Fruit fly (Drosophila melanogaster) whole organism, prepupa: ENCODE results near the gene CG4629.

Experiments
- Blimp-1 ChIP-seq: fragments of 200-800 bp; sonication (Bioruptor generic); optimal IDR thresholded peaks from 3 replicates; lab custom pipeline; 2017; ENCODE audit warnings: missing biosample characterization, missing genetic modification characterization, mild to moderate bottlenecking, moderate library complexity, missing genetic modification reagents
- CG10631 ChIP-seq: fragments of 200-800 bp; sonication (Bioruptor generic); optimal IDR thresholded peaks from 2 replicates; lab custom pipeline; 2016; ENCODE audit warnings: missing biosample characterization, missing genetic modification characterization
- CG10669 ChIP-seq: fragments of 200-800 bp; sonication (Bioruptor generic); optimal IDR thresholded peaks from 3 replicates; lab custom pipeline; 2018; ENCODE audit warnings: missing biosample characterization, mild to moderate bottlenecking, missing genetic modification characterization, moderate library complexity
- CG11294 ChIP-seq: fragments of 200-800 bp; sonication (Bioruptor generic); IDR thresholded peaks from 2 replicates; pipeline ENCODE4 v1.3.6; 2022; ENCODE audit warnings: missing biosample characterization, missing genetic modification characterization
- CG11762 ChIP-seq: fragments of 200-800 bp; sonication (Bioruptor generic); optimal IDR thresholded peaks from 3 replicates; lab custom pipeline; 2016; ENCODE audit warnings: missing biosample characterization, missing genetic modification characterization; ENCODE audit not compliant: insufficient read depth
- CG11902 ChIP-seq: fragments of 200-800 bp; sonication (Bioruptor generic); optimal IDR thresholded peaks from 3 replicates; lab custom pipeline; 2016; ENCODE audit warnings: missing biosample characterization, missing genetic modification characterization
- CG15336 ChIP-seq: fragments of 200-800 bp; sonication (Bioruptor generic); IDR thresholded peaks from 2 replicates; pipeline ENCODE4 v1.3.6; 2022; ENCODE audit warnings: missing biosample characterization, missing genetic modification characterization
- CG1621 ChIP-seq: fragments of 200-800 bp; sonication (Bioruptor generic); optimal IDR thresholded peaks from 3 replicates; lab custom pipeline; 2018; ENCODE audit warnings: missing biosample characterization, mild to moderate bottlenecking, missing genetic modification characterization
- CG16779 ChIP-seq: fragments of 200-800 bp; sonication (Bioruptor generic); optimal IDR thresholded peaks from 3 replicates; lab custom pipeline; 2017; ENCODE audit warnings: missing biosample characterization, mild to moderate bottlenecking, missing genetic modification characterization
- CG3032 ChIP-seq: fragments of 200-800 bp; optimal IDR thresholded peaks from 2 replicates; lab custom pipeline; 2019; ENCODE audit warnings: missing biosample characterization, mild to moderate bottlenecking, missing genetic modification characterization, moderate library complexity
- CG32006 ChIP-seq: fragments of 200-800 bp; sonication (Bioruptor generic); optimal IDR thresholded peaks from 3 replicates; lab custom pipeline; 2017; ENCODE audit warnings: missing biosample characterization, mild to moderate bottlenecking, missing genetic modification characterization
- CG34406 ChIP-seq: fragments of 200-800 bp; sonication (Bioruptor generic); optimal IDR thresholded peaks from 3 replicates; lab custom pipeline; 2016; ENCODE audit warnings: missing biosample characterization, missing genetic modification characterization
- CG3919 ChIP-seq: fragments of 200-800 bp; sonication (Bioruptor generic); optimal IDR thresholded peaks from 3 replicates; lab custom pipeline; 2016; ENCODE audit warnings: missing biosample characterization, missing genetic modification characterization
- CG4318 ChIP-seq: fragments of 200-800 bp; sonication (Bioruptor generic); optimal IDR thresholded peaks from 3 replicates; lab custom pipeline; 2017; ENCODE audit warnings: missing biosample characterization, mild to moderate bottlenecking, missing genetic modification characterization
- CG6163 ChIP-seq: fragments of 200-800 bp; sonication (Bioruptor generic); IDR thresholded peaks from 3 replicates; pipeline ENCODE4 v1.3.6; 2022; ENCODE audit warnings: missing biosample characterization, missing genetic modification characterization
- CG6792 ChIP-seq: fragments of 200-800 bp; sonication (Bioruptor generic); optimal IDR thresholded peaks from 3 replicates; lab custom pipeline; 2016; ENCODE audit warnings: missing biosample characterization, missing genetic modification characterization
- CG6808 ChIP-seq: fragments of 200-800 bp; sonication (Bioruptor generic); optimal IDR thresholded peaks from 3 replicates; lab custom pipeline; 2017; ENCODE audit warnings: missing biosample characterization, missing genetic modification characterization, mild to moderate bottlenecking, moderate library complexity, missing genetic modification reagents
- CG6854 ChIP-seq: fragments of 200-800 bp; sonication (Bioruptor generic); optimal IDR thresholded peaks from 2 replicates; lab custom pipeline; 2017; ENCODE audit warnings: missing biosample characterization, mild to moderate bottlenecking, missing genetic modification characterization
- CG7368 ChIP-seq: fragments of 200-800 bp; sonication (Bioruptor generic); optimal IDR thresholded peaks from 3 replicates; lab custom pipeline; 2016; ENCODE audit warnings: missing biosample characterization, missing genetic modification characterization
- CG8632 ChIP-seq: fragments of 200-800 bp; sonication (Bioruptor generic); optimal IDR thresholded peaks from 3 replicates; lab custom pipeline; 2016; ENCODE audit warnings: missing biosample characterization, missing genetic modification characterization
- CG9139 ChIP-seq: fragments of 200-800 bp; sonication (Bioruptor generic); optimal IDR thresholded peaks from 3 replicates; lab custom pipeline; 2017; ENCODE audit warnings: missing biosample characterization, mild to moderate bottlenecking, missing genetic modification characterization
- Eip75B ChIP-seq: fragments of 200-800 bp; sonication (Bioruptor generic); optimal IDR thresholded peaks from 3 replicates; lab custom pipeline; 2016; ENCODE audit warnings: missing biosample characterization, missing genetic modification characterization
- Eip78C ChIP-seq: fragments of 200-800 bp; sonication (Bioruptor generic); peaks from one replicate; lab custom pipeline; 2016; ENCODE audit warnings: missing biosample characterization, missing genetic modification characterization
- Ets96B ChIP-seq: fragments of 200-800 bp; optimal IDR thresholded peaks from 2 replicates; lab custom pipeline; 2019; ENCODE audit warnings: missing biosample characterization, mild to moderate bottlenecking, missing genetic modification characterization, moderate library complexity
- Hr38 ChIP-seq: sonication (Bioruptor generic); optimal IDR thresholded peaks from 2 replicates; lab custom pipeline; 2016; ENCODE audit warnings: missing biosample characterization, missing genetic modification characterization
- Hr39 ChIP-seq: fragments of 200-800 bp; sonication (Bioruptor generic); optimal IDR thresholded peaks from 2 replicates; lab custom pipeline; 2016; ENCODE audit warnings: missing biosample characterization, missing genetic modification characterization
- Hr4 ChIP-seq: fragments of 200-800 bp; sonication (Bioruptor generic); optimal IDR thresholded peaks from 3 replicates; lab custom pipeline; 2016; ENCODE audit warnings: missing biosample characterization, missing genetic modification characterization
- Lpt ChIP-seq: fragments of 200-800 bp; sonication (Bioruptor generic); optimal IDR thresholded peaks from 3 replicates; lab custom pipeline; 2016; ENCODE audit warnings: missing biosample characterization, missing genetic modification characterization
- Smox ChIP-seq: fragments of 200-800 bp; sonication (Bioruptor generic); optimal IDR thresholded peaks from 3 replicates; lab custom pipeline; 2016; ENCODE audit warnings: missing biosample characterization, missing genetic modification characterization
- Sox102F ChIP-seq: fragments of 200-800 bp; sonication (Bioruptor generic); optimal IDR thresholded peaks from 2 replicates; lab custom pipeline; 2016; ENCODE audit warnings: missing biosample characterization, mild to moderate bottlenecking, missing genetic modification characterization
- Sox14 ChIP-seq: fragments of 200-800 bp; sonication (Bioruptor generic); optimal IDR thresholded peaks from 3 replicates; lab custom pipeline; 2016; ENCODE audit warnings: missing biosample characterization, missing genetic modification characterization
- Sox15 ChIP-seq: fragments of 200-800 bp; sonication (Bioruptor generic); optimal IDR thresholded peaks from 3 replicates; lab custom pipeline; 2016; ENCODE audit warnings: missing biosample characterization, missing genetic modification characterization
- achi ChIP-seq: fragments of 200-800 bp; sonication (Bioruptor generic); optimal IDR thresholded peaks from 3 replicates; lab custom pipeline; 2016; ENCODE audit warnings: missing biosample characterization, missing genetic modification characterization
- acj6 ChIP-seq: fragments of 200-800 bp; sonication (Bioruptor generic); optimal IDR thresholded peaks from 3 replicates; lab custom pipeline; 2016; ENCODE audit warnings: missing biosample characterization, missing genetic modification characterization
- dac ChIP-seq: fragments of 200-800 bp; sonication (Bioruptor generic); optimal IDR thresholded peaks from 2 replicates; lab custom pipeline; 2017; ENCODE audit warnings: missing biosample characterization, mild to moderate bottlenecking, missing genetic modification characterization
- dsx ChIP-seq: fragments of 200-800 bp; optimal IDR thresholded peaks from 3 replicates; lab custom pipeline; 2019; ENCODE audit warnings: missing biosample characterization, mild to moderate bottlenecking, missing genetic modification characterization, moderate library complexity; ENCODE audit not compliant: poor library complexity, severe bottlenecking
- esn ChIP-seq: fragments of 200-800 bp; sonication (Bioruptor generic); optimal IDR thresholded peaks from 2 replicates; lab custom pipeline; 2016; ENCODE audit warnings: missing biosample characterization, mild to moderate bottlenecking, missing genetic modification characterization, moderate library complexity
- fd59A ChIP-seq: fragments of 200-800 bp; sonication (Bioruptor generic); optimal IDR thresholded peaks from 2 replicates; lab custom pipeline; 2017; ENCODE audit warnings: missing biosample characterization, mild to moderate bottlenecking, missing genetic modification characterization, missing genetic modification reagents
- fd85E ChIP-seq: fragments of 200-800 bp; sonication (Bioruptor generic); optimal IDR thresholded peaks from 3 replicates; lab custom pipeline; 2016; ENCODE audit warnings: missing biosample characterization, missing genetic modification characterization
- fkh ChIP-seq: fragments of 200-800 bp; sonication (Bioruptor generic); optimal IDR thresholded peaks from 3 replicates; lab custom pipeline; 2017; ENCODE audit warnings: missing biosample characterization, mild to moderate bottlenecking, missing genetic modification characterization, moderate library complexity
- net ChIP-seq: fragments of 200-800 bp; sonication (Bioruptor generic); optimal IDR thresholded peaks from 3 replicates; lab custom pipeline; 2016; ENCODE audit warnings: missing biosample characterization, missing genetic modification characterization
- pdm3 ChIP-seq: fragments of 200-800 bp; sonication (Bioruptor generic); optimal IDR thresholded peaks from 3 replicates; lab custom pipeline; 2016; ENCODE audit warnings: missing biosample characterization, missing genetic modification characterization
- spab ChIP-seq: fragments of 200-800 bp; sonication (Bioruptor generic); optimal IDR thresholded peaks from 2 replicates; lab custom pipeline; 2017; ENCODE audit warnings: missing biosample characterization, mild to moderate bottlenecking, missing genetic modification characterization, missing genetic modification reagents
- ss ChIP-seq, 2 experiments: fragments of 200-800 bp; sonication (Bioruptor generic); optimal IDR thresholded peaks; 2 replicates in 1 of 2; 3 replicates in 1 of 2; lab custom pipeline; 2017 to 2018; ENCODE audit warnings: mild to moderate bottlenecking in 2 of 2, missing biosample characterization in 2 of 2, missing genetic modification characterization in 2 of 2, moderate library complexity in 1 of 2
- svp ChIP-seq: fragments of 200-800 bp; sonication (Bioruptor generic); peaks from one replicate; lab custom pipeline; 2016; ENCODE audit warnings: missing biosample characterization, missing genetic modification characterization
- topi ChIP-seq: fragments of 200-800 bp; sonication (Bioruptor generic); optimal IDR thresholded peaks from 3 replicates; lab custom pipeline; 2016; ENCODE audit warnings: missing biosample characterization, missing genetic modification characterization

The CG4629 gene

dm6 chr2L:1075753-1076152 is 26.6 kb downstream of the CG4629 start (continued):
- TF ChIP-seq Sox102F (GFP tag; lab: Kevin White, UChicago) (peak; percentile 55), CG10631 (no peak), CG11294 (GFP tag; lab: Robert Waterston, UW) (peak; percentile 77), pdm3 (GFP tag; lab: Kevin White, UChicago) (peak; percentile 84), Hr38 (no peak), Eip78C (GFP tag; lab: Kevin White, UChicago) (peak; percentile 87), CG10669 (peak; percentile 32), spab (peak; percentile 1), CG6808 (GFP tag; lab: Kevin White, UChicago) (peak; percentile 14), CG34406 (GFP tag; lab: Kevin White, UChicago) (peak; percentile 9), Hr4 (GFP tag; lab: Kevin White, UChicago) (no peak), Ets96B (peak; percentile 48), Smox (GFP tag; lab: Kevin White, UChicago) (no peak), CG4318 (GFP tag; lab: Kevin White, UChicago) (no peak), CG9139 (no peak), Blimp-1 (GFP tag; lab: Kevin White, UChicago) (no peak), dac (GFP tag; lab: Kevin White, UChicago) (peak; percentile 78), esn (peak; percentile 69), fkh (GFP tag; lab: Kevin White, UChicago) (no peak), Eip75B (GFP tag; lab: Kevin White, UChicago) (peak; percentile 54)
- TF ChIP-seq, all 60 proteins: peak for 42

dm6 chr2L:1074180-1074864 is 28.0 kb downstream of the CG4629 start:
- TF ChIP-seq dac (GFP tag; lab: Kevin White, UChicago) (peak; percentile 34), fd59A (no peak), CG10669 (no peak), net (GFP tag; lab: Kevin White, UChicago) (peak; percentile 1), Eip78C (GFP tag; lab: Kevin White, UChicago) (peak; percentile 65), fkh (GFP tag; lab: Kevin White, UChicago) (peak; percentile 17), dsx (GFP tag; lab: Kevin White, UChicago) (peak; percentile 40), CG1621 (tag; lab: Kevin White, UChicago) (no peak), CG3032 (tag; lab: Kevin White, UChicago) (no peak), Eip75B (GFP tag; lab: Kevin White, UChicago) (peak; percentile 4), CG11902 (GFP tag; lab: Kevin White, UChicago) (no peak), CG16779 (tag; lab: Kevin White, UChicago) (no peak), CG6163 (GFP tag; lab: Robert Waterston, UW) (0 out of 3 replicates have a peak, but pooled peaks have one; percentile 33), esn (no peak), topi (no peak), Lpt (peak; percentile 42), Hr4 (GFP tag; lab: Kevin White, UChicago) (peak; percentile 64), Hr38 (no peak), Sox14 (GFP tag; lab: Kevin White, UChicago) (peak; percentile 1), CG6808 (GFP tag; lab: Kevin White, UChicago) (no peak), acj6 (peak; percentile 26), CG8632 (GFP tag; lab: Kevin White, UChicago) (no peak), achi (peak; percentile 36), CG32006 (peak; percentile 70), Ets96B (peak; percentile 10), CG15336 (GFP tag; lab: Robert Waterston, UW) (peak; percentile 73), CG4318 (GFP tag; lab: Kevin White, UChicago) (peak; percentile 4), fd85E (GFP tag; lab: Kevin White, UChicago) (no peak), CG3919 (GFP tag; lab: Kevin White, UChicago) (peak; percentile 25), pdm3 (GFP tag; lab: Kevin White, UChicago) (peak; percentile 41), CG11762 (no peak), CG7368 (GFP tag; lab: Kevin White, UChicago) (no peak), Hr39 (GFP tag; lab: Kevin White, UChicago) (no peak), CG6854 (GFP tag; lab: Kevin White, UChicago) (no peak), CG11294 (GFP tag; lab: Robert Waterston, UW) (no peak), CG34406 (GFP tag; lab: Kevin White, UChicago) (no peak), spab (no peak), CG9139 (no peak), Sox15 (GFP tag; lab: Kevin White, UChicago) (no peak), ss (GFP tag; optimal IDR thresholded peaks at IDR 0.05; lab: Kevin White, UChicago) (no peak), CG6792 (GFP tag; lab: Kevin White, UChicago) (no peak), svp (GFP tag; lab: Kevin White, UChicago) (no peak)
